Worm (Caenorhabditis elegans) whole organism, L1 larva: ENCODE measurements around the gene F53C3.4.
A peak's percentile ranks its signal among the peaks of the same experiment; 100 is the strongest.

Source experiments
- C04F5.9 ChIP-seq: sonication (generic microtip); optimal IDR thresholded peaks from 2 replicates; lab custom pipeline; 2016; ENCODE audit warnings: missing genetic modification characterization, missing compliant biosample characterization
- C34B4.2 ChIP-seq: sonication (generic microtip); optimal IDR thresholded peaks from 2 replicates; lab custom pipeline; 2017; ENCODE audit warnings: mild to moderate bottlenecking, missing genetic modification characterization, missing compliant biosample characterization
- F16B12.6 ChIP-seq: fragments of 150-350 bp; optimal IDR thresholded peaks from 2 replicates; lab custom pipeline; 2014; ENCODE audit warnings: missing biosample characterization, missing genetic modification characterization
- Y116A8C.19 ChIP-seq: sonication (generic microtip); optimal IDR thresholded peaks from 2 replicates; lab custom pipeline; 2016; ENCODE audit warnings: missing compliant biosample characterization, missing genetic modification characterization, borderline replicate concordance
- aly-2 ChIP-seq: fragments of 150-350 bp; optimal IDR thresholded peaks from 2 replicates; lab custom pipeline; 2014; ENCODE audit warnings: missing biosample characterization, missing genetic modification characterization
- ceh-63 ChIP-seq: fragments of 200-800 bp; sonication (Bioruptor generic); optimal IDR thresholded peaks from 2 replicates; lab custom pipeline; 2018; ENCODE audit warnings: mild to moderate bottlenecking, missing genetic modification characterization, missing compliant biosample characterization
- ceh-88 ChIP-seq: fragments of 200-800 bp; sonication (Bioruptor generic); IDR thresholded peaks from 2 replicates; pipeline ENCODE4 v1.3.6; 2022; ENCODE audit warnings: missing genetic modification characterization, missing compliant biosample characterization
- ces-1 ChIP-seq: fragments of 150-350 bp; optimal IDR thresholded peaks from 2 replicates; lab custom pipeline; 2014; ENCODE audit warnings: missing biosample characterization, missing genetic modification reagents, missing genetic modification characterization
- dsc-1 ChIP-seq: sonication (generic microtip); optimal IDR thresholded peaks from 2 replicates; lab custom pipeline; 2016; ENCODE audit warnings: mild to moderate bottlenecking, missing genetic modification characterization, missing compliant biosample characterization
- efl-1 ChIP-seq, 4 experiments: fragments of 150-350 bp; optimal IDR thresholded peaks in 3 of 4; peaks in 1 of 4; 1 replicate in 1 of 4; 2 replicates in 3 of 4; lab custom pipeline; 2014; ENCODE audit warnings: missing biosample characterization in 2 of 4, missing genetic modification characterization in 2 of 4, missing genetic modification reagents in 2 of 4
- egl-13 ChIP-seq: sonication (generic microtip); optimal IDR thresholded peaks from 2 replicates; lab custom pipeline; 2016; ENCODE audit warnings: missing genotype, missing genetic modification reagents, missing genetic modification characterization, missing compliant biosample characterization
- egl-27 ChIP-seq, 2 experiments: fragments of 150-350 bp in 1 of 2; sonication (generic microtip); optimal IDR thresholded peaks; 3 replicates each; lab custom pipeline; 2017 to 2018; ENCODE audit warnings: missing biosample characterization in 2 of 2, missing genetic modification characterization in 2 of 2, missing genetic modification reagents in 2 of 2
- elt-2 ChIP-seq: sonication (generic microtip); optimal IDR thresholded peaks from 2 replicates; lab custom pipeline; 2016; ENCODE audit warnings: missing genetic modification characterization, mild to moderate bottlenecking, inconsistent platforms, missing compliant biosample characterization, missing genetic modification reagents
- elt-3 ChIP-seq, 6 experiments: fragments of 150-350 bp in 1 of 6; sonication (generic microtip); optimal IDR thresholded peaks; 2 replicates each; lab custom pipeline; 2017 to 2018; ENCODE audit warnings: missing biosample characterization in 6 of 6, missing genetic modification characterization in 6 of 6, inconsistent platforms in 1 of 6
- ets-5 ChIP-seq: fragments of 200-800 bp; sonication (Bioruptor generic); IDR thresholded peaks from 2 replicates; pipeline ENCODE4 v1.3.6; 2022; ENCODE audit warnings: missing genetic modification characterization, missing compliant biosample characterization
- fos-1 ChIP-seq: fragments of 150-350 bp; optimal IDR thresholded peaks from 2 replicates; lab custom pipeline; 2014; ENCODE audit warnings: missing biosample characterization, missing genetic modification characterization
- grh-1 ChIP-seq: fragments of 200-800 bp; sonication (Bioruptor generic); IDR thresholded peaks from 2 replicates; pipeline ENCODE4 v1.3.6; 2022; ENCODE audit warnings: missing genetic modification reagents, missing genetic modification characterization, missing compliant biosample characterization
- hlh-17 ChIP-seq: fragments of 200-800 bp; sonication (Bioruptor generic); optimal IDR thresholded peaks from 2 replicates; lab custom pipeline; 2018; ENCODE audit warnings: missing genetic modification characterization, mild to moderate bottlenecking, missing compliant biosample characterization, moderate library complexity, borderline replicate concordance
- irx-1 ChIP-seq: sonication (generic microtip); optimal IDR thresholded peaks from 2 replicates; lab custom pipeline; 2016; ENCODE audit warnings: missing genetic modification characterization, missing compliant biosample characterization
- isw-1 ChIP-seq: fragments of 200-800 bp; sonication (Bioruptor generic); IDR thresholded peaks from 2 replicates; pipeline ENCODE4 v1.3.6; 2022; ENCODE audit warnings: missing genetic modification characterization, missing compliant biosample characterization
- lin-13 ChIP-seq: fragments of 150-350 bp; optimal IDR thresholded peaks from 2 replicates; lab custom pipeline; 2014; ENCODE audit warnings: missing biosample characterization, missing genetic modification reagents, missing genetic modification characterization
- lin-15B ChIP-seq: fragments of 150-350 bp; sonication (generic microtip); optimal IDR thresholded peaks from 3 replicates; lab custom pipeline; 2014; ENCODE audit warnings: missing biosample characterization, missing genetic modification characterization
- lin-35 ChIP-seq, 2 experiments: fragments of 150-350 bp; optimal IDR thresholded peaks; 2 replicates each; lab custom pipeline; 2014; ENCODE audit warnings: missing biosample characterization in 2 of 2, missing genetic modification characterization in 2 of 2, missing genetic modification reagents in 2 of 2
- lin-39 ChIP-seq: fragments of 150-350 bp; optimal IDR thresholded peaks from 2 replicates; lab custom pipeline; 2014; ENCODE audit warnings: missing biosample characterization, missing genetic modification reagents, missing genetic modification characterization
- lir-3 ChIP-seq: sonication (generic microtip); optimal IDR thresholded peaks from 2 replicates; lab custom pipeline; 2016; ENCODE audit warnings: mild to moderate bottlenecking, missing genetic modification characterization, moderate library complexity, missing compliant biosample characterization; ENCODE audit not compliant: poor library complexity
- lsy-2 ChIP-seq, 2 experiments: fragments of 150-350 bp; optimal IDR thresholded peaks; 2 replicates each; lab custom pipeline; 2014; ENCODE audit warnings: missing biosample characterization in 2 of 2, missing genetic modification characterization in 2 of 2
- mef-2 ChIP-seq: fragments of 150-350 bp; optimal IDR thresholded peaks from 2 replicates; lab custom pipeline; 2014; ENCODE audit warnings: missing biosample characterization, missing genetic modification characterization
- mep-1 ChIP-seq: fragments of 150-350 bp; optimal IDR thresholded peaks from 2 replicates; lab custom pipeline; 2014; ENCODE audit warnings: missing biosample characterization, missing genetic modification characterization
- nhr-11 ChIP-seq: fragments of 150-350 bp; optimal IDR thresholded peaks from 2 replicates; lab custom pipeline; 2014; ENCODE audit warnings: missing biosample characterization, missing genetic modification characterization
- nhr-20 ChIP-seq: sonication (generic microtip); optimal IDR thresholded peaks from 2 replicates; lab custom pipeline; 2016; ENCODE audit warnings: mild to moderate bottlenecking, missing genetic modification characterization, missing compliant biosample characterization
- nhr-237 ChIP-seq: fragments of 150-350 bp; optimal IDR thresholded peaks from 2 replicates; lab custom pipeline; 2014; ENCODE audit warnings: missing biosample characterization, missing genetic modification characterization
- nhr-47 ChIP-seq: sonication (generic microtip); optimal IDR thresholded peaks from 2 replicates; lab custom pipeline; 2016; ENCODE audit warnings: mild to moderate bottlenecking, missing genetic modification characterization, moderate library complexity, missing compliant biosample characterization
- nhr-77 ChIP-seq: fragments of 150-350 bp; optimal IDR thresholded peaks from 2 replicates; lab custom pipeline; 2014; ENCODE audit warnings: missing biosample characterization, missing genetic modification characterization
- pax-3 ChIP-seq: fragments of 200-800 bp; sonication (Bioruptor generic); optimal IDR thresholded peaks from 2 replicates; lab custom pipeline; 2018; ENCODE audit warnings: mild to moderate bottlenecking, missing genetic modification characterization, moderate library complexity, missing compliant biosample characterization
- rnt-1 ChIP-seq: sonication (generic microtip); optimal IDR thresholded peaks from 2 replicates; lab custom pipeline; 2016; ENCODE audit warnings: mild to moderate bottlenecking, missing genetic modification characterization, moderate library complexity, missing compliant biosample characterization
- snpc-4 ChIP-seq: fragments of 150-350 bp; optimal IDR thresholded peaks from 2 replicates; lab custom pipeline; 2014; ENCODE audit warnings: missing biosample characterization, missing genetic modification characterization
- sptf-1 ChIP-seq: fragments of 150-350 bp; optimal IDR thresholded peaks from 2 replicates; lab custom pipeline; 2014; ENCODE audit warnings: missing biosample characterization, missing genetic modification characterization
- sup-37 ChIP-seq: fragments of 200-800 bp; sonication (Bioruptor generic); optimal IDR thresholded peaks from 2 replicates; lab custom pipeline; 2018; ENCODE audit warnings: mild to moderate bottlenecking, missing genetic modification characterization, missing compliant biosample characterization
- swsn-7 ChIP-seq: sonication (generic microtip); optimal IDR thresholded peaks from 2 replicates; lab custom pipeline; 2016; ENCODE audit warnings: missing genetic modification characterization, missing compliant biosample characterization
- unc-30 ChIP-seq: sonication (generic microtip); optimal IDR thresholded peaks from 2 replicates; lab custom pipeline; 2017; ENCODE audit warnings: missing biosample characterization, missing genetic modification characterization
- xbp-1 ChIP-seq: sonication (generic microtip); optimal IDR thresholded peaks from 2 replicates; lab custom pipeline; 2016; ENCODE audit warnings: missing genetic modification characterization, missing compliant biosample characterization
- zag-1 ChIP-seq: fragments of 150-350 bp; optimal IDR thresholded peaks from 2 replicates; lab custom pipeline; 2014; ENCODE audit warnings: missing biosample characterization, missing genetic modification characterization
- ztf-11 ChIP-seq, 2 experiments: sonication (generic microtip); optimal IDR thresholded peaks; 2 replicates each; lab custom pipeline; 2016 to 2017; ENCODE audit warnings: missing genetic modification characterization in 2 of 2, missing biosample characterization in 1 of 2, missing compliant biosample characterization in 1 of 2
- ztf-4 ChIP-seq: fragments of 150-350 bp; optimal IDR thresholded peaks from 2 replicates; lab custom pipeline; 2014; ENCODE audit warnings: missing biosample characterization, missing genetic modification characterization

Gene F53C3.4

DNA sequence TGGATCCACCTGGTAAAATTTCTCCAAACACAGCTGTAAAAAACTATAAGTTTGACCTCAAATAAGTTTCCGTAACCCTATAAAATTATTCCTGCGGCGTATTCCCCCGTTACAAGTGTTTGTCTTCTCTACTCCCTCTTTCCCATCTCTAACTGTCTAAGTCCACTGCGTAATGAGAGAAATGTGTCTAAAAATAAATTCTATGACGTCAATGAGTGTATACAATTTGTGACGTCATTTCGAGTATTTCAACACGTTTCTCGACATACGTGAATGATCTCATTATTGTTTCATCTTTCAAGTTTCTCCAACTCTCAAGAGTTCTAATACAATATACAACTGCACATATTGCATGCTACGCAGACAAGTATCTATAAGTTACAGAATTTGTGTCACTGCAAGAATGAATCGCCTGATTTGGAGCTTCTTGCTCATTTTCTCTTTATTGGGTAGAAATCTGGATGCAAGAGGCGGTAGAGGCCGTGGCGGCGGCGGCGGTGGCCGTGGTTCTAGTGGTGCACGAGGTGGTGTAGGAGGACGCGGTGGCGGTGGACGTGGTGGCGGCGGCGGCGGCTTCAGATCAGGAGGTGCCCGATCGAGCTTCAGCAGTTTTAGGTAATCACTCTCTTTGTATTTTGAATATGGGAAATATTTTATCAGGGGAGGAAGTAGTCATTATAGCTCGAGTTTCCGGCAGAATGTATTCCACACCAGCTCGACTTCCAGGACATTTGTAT lies 3.3 kb upstream of the F53C3.4 start, which contains the start of gene F53C3.6 (continued):
- TF ChIP-seq lin-39 (peak; percentile 47), lin-35 (GFP tag; optimal IDR thresholded peaks at IDR 0.05; lab: Kevin White, UChicago) (peak; percentile 31 to 71), ceh-88 (peak; percentile 26; the same call in 1 of the 2 replicates), lsy-2 (tag; optimal IDR thresholded peaks at IDR 0.05; lab: Kevin White, UChicago) (peak; percentile 77), snpc-4 (peak; percentile 26), efl-1 (optimal IDR thresholded peaks at IDR 0.05; lab: Kevin White, UChicago) (peak; percentile 63 to 67), efl-1 (GFP tag; optimal IDR thresholded peaks at IDR 0.05 in 1 of 2; lab: Kevin White, UChicago) (peak; percentile 42 to 87), ztf-4 (peak; percentile 60), isw-1 (GFP tag; lab: Robert Waterston, UW) (peak; percentile 48; the same call in 1 of the 2 replicates), ets-5 (GFP tag; lab: Robert Waterston, UW) (no peak), ztf-11 (tag; optimal IDR thresholded peaks at IDR 0.05; lab: Kevin White, UChicago) (no peak), aly-2 (tag; lab: Kevin White, UChicago) (no peak), sptf-1 (no peak), elt-2 (tag; lab: Kevin White, UChicago) (peak; percentile 4), egl-13 (tag; lab: Kevin White, UChicago) (peak; percentile 64), rnt-1 (tag; lab: Kevin White, UChicago) (peak; percentile 37), swsn-7 (tag; lab: Kevin White, UChicago) (peak; percentile 69), nhr-237 (tag; lab: Kevin White, UChicago) (no peak), hlh-17 (no peak), fos-1 (tag; lab: Kevin White, UChicago) (peak; percentile 51), C34B4.2 (tag; lab: Kevin White, UChicago) (no peak), elt-3 (tag; optimal IDR thresholded peaks at IDR 0.05; lab: Kevin White, UChicago) (peak in 2 of 6 experiments; percentile 2 to 66), nhr-47 (peak; percentile 81), xbp-1 (tag; lab: Kevin White, UChicago) (peak; percentile 64), mep-1 (tag; lab: Kevin White, UChicago) (peak; percentile 71), dsc-1 (tag; lab: Kevin White, UChicago) (peak; percentile 71), pax-3 (peak; percentile 11), nhr-20 (peak; percentile 64), grh-1 (GFP tag; lab: Robert Waterston, UW) (peak; percentile 40), irx-1 (tag; lab: Kevin White, UChicago) (peak; percentile 44), ces-1 (GFP tag; lab: Kevin White, UChicago) (peak; percentile 71), nhr-77 (tag; lab: Kevin White, UChicago) (peak; percentile 51), Y116A8C.19 (tag; lab: Kevin White, UChicago) (no peak), egl-27 (tag; optimal IDR thresholded peaks at IDR 0.05; lab: Kevin White, UChicago) (peak; percentile 50 to 67), lin-15B (tag; lab: Kevin White, UChicago) (no peak), lir-3 (tag; lab: Kevin White, UChicago) (peak; percentile 72), sup-37 (no peak), mef-2 (tag; lab: Kevin White, UChicago) (peak; percentile 98)
- TF ChIP-seq, all 84 proteins: peak for 49

DNA sequence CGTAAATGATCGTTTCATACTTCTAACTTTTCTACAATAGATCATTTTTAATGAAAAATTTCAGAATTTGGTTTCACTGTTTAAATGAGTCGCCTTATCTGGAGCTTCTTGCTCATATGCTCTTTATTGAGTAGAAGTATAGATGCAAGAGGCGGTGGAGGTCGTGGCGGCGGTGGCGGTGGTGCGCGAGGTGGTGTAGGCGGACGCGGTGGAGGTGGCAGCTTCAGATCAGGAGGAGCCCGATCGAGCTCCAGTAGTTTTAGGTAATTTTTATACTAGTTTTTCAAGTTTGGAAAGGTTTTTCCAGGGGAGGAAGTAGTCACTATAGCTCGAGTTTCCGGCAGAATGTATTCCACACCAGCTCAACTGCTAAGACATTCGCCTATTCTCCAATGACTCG lies 1.6 kb downstream of the F53C3.4 start, which contains the start of gene F53C3.3:
TSS of gene F53C3.3 (plus strand) at position 59 of the 400 bp plus-strand sequence.
- TF ChIP-seq hlh-17 (no peak), F16B12.6 (tag; lab: Kevin White, UChicago) (no peak), lin-13 (GFP tag; lab: Kevin White, UChicago) (no peak), nhr-11 (tag; lab: Kevin White, UChicago) (no peak), zag-1 (tag; lab: Kevin White, UChicago) (no peak), unc-30 (tag; lab: Kevin White, UChicago) (no peak), irx-1 (tag; lab: Kevin White, UChicago) (no peak), C04F5.9 (no peak), ceh-63 (GFP tag; lab: Kevin White, UChicago) (no peak)
